Worm (Caenorhabditis elegans) whole organism, L1 larva: Measurements from ENCODE around the gene clec-20.

Source experiments
- C16A3.4 ChIP-seq: fragments of 150-350 bp; optimal IDR thresholded peaks from 2 replicates; lab custom pipeline; 2014; ENCODE audit warnings: missing biosample characterization, missing genetic modification characterization
- ama-1 ChIP-seq: fragments of 150-350 bp; optimal IDR thresholded peaks from 2 replicates; lab custom pipeline; 2014
- ets-5 ChIP-seq: fragments of 200-800 bp; sonication (Bioruptor generic); IDR thresholded peaks from 2 replicates; pipeline ENCODE4 v1.3.6; 2022; ENCODE audit warnings: missing genetic modification characterization, missing compliant biosample characterization
- lir-3 ChIP-seq: sonication (generic microtip); optimal IDR thresholded peaks from 2 replicates; lab custom pipeline; 2016; ENCODE audit warnings: mild to moderate bottlenecking, missing genetic modification characterization, moderate library complexity, missing compliant biosample characterization; ENCODE audit not compliant: poor library complexity
- nhr-12 ChIP-seq: sonication (generic microtip); optimal IDR thresholded peaks from 2 replicates; lab custom pipeline; 2017; ENCODE audit warnings: missing biosample characterization, missing genetic modification characterization
- nhr-76 ChIP-seq: sonication (generic microtip); optimal IDR thresholded peaks from 2 replicates; lab custom pipeline; 2017; ENCODE audit warnings: missing biosample characterization, missing genetic modification characterization
- pag-3 ChIP-seq: sonication (generic microtip); optimal IDR thresholded peaks from 2 replicates; lab custom pipeline; 2017; ENCODE audit warnings: missing genetic modification characterization, mild to moderate bottlenecking, missing compliant biosample characterization, antibody characterized with exemption, borderline replicate concordance; ENCODE audit not compliant: insufficient read depth
- pqm-1 ChIP-seq: sonication (generic microtip); optimal IDR thresholded peaks from 3 replicates; lab custom pipeline; 2017; ENCODE audit warnings: missing biosample characterization, missing genetic modification characterization
- snpc-4 ChIP-seq: fragments of 150-350 bp; optimal IDR thresholded peaks from 2 replicates; lab custom pipeline; 2014; ENCODE audit warnings: missing biosample characterization, missing genetic modification characterization
- sptf-1 ChIP-seq: fragments of 150-350 bp; optimal IDR thresholded peaks from 2 replicates; lab custom pipeline; 2014; ENCODE audit warnings: missing biosample characterization, missing genetic modification characterization

ce11 chrII:1571032-1571431 lies 24.0 kb downstream of the clec-20 start, which contains the start of gene fbxb-46:
- TF ChIP-seq ets-5 (no peak), sptf-1 (tag; lab: Kevin White, UChicago) (no peak), pag-3 (tag; lab: Kevin White, UChicago) (no peak), pqm-1 (tag; lab: Kevin White, UChicago) (no peak), C16A3.4 (tag; lab: Kevin White, UChicago) (no peak), lir-3 (tag; lab: Kevin White, UChicago) (no peak), nhr-12 (tag; lab: Kevin White, UChicago) (no peak), nhr-76 (tag; lab: Kevin White, UChicago) (no peak), ama-1 (no peak), snpc-4 (tag; lab: Kevin White, UChicago) (no peak)
